Worm (Caenorhabditis elegans) whole organism, L3 larva: ENCODE measurements around the gene tpk-1.
A peak's percentile ranks its signal among the peaks of the same experiment; 100 is the strongest.

Source experiments
- R02D3.7 ChIP-seq: fragments of 150-350 bp; optimal IDR thresholded peaks from 2 replicates; lab custom pipeline; 2014; ENCODE audit warnings: missing biosample characterization, missing genetic modification characterization
- ZK546.5 ChIP-seq: sonication (generic microtip); optimal IDR thresholded peaks from 2 replicates; lab custom pipeline; 2017; ENCODE audit warnings: missing biosample characterization, missing genetic modification characterization
- aly-2 ChIP-seq: fragments of 150-350 bp; optimal IDR thresholded peaks from 2 replicates; lab custom pipeline; 2014; ENCODE audit warnings: missing biosample characterization, missing genetic modification characterization
- ama-1 ChIP-seq: fragments of 150-350 bp; optimal IDR thresholded peaks from 2 replicates; lab custom pipeline; 2018
- ceh-16 ChIP-seq: sonication (generic microtip); optimal IDR thresholded peaks from 2 replicates; lab custom pipeline; 2017; ENCODE audit warnings: missing biosample characterization, missing genetic modification characterization
- ceh-28 ChIP-seq: fragments of 150-350 bp; optimal IDR thresholded peaks from 2 replicates; lab custom pipeline; 2014; ENCODE audit warnings: missing biosample characterization, missing genetic modification reagents, missing genetic modification characterization
- ceh-82 ChIP-seq: fragments of 150-350 bp; optimal IDR thresholded peaks from 2 replicates; lab custom pipeline; 2014; ENCODE audit warnings: missing biosample characterization, missing genetic modification characterization
- ceh-9 ChIP-seq: sonication (generic microtip); optimal IDR thresholded peaks from 2 replicates; lab custom pipeline; 2018; ENCODE audit warnings: missing biosample characterization, missing genetic modification characterization
- daf-12 ChIP-seq: fragments of 150-350 bp; optimal IDR thresholded peaks from 2 replicates; lab custom pipeline; 2014; ENCODE audit warnings: missing biosample characterization, missing genetic modification reagents, missing genetic modification characterization
- egl-27 ChIP-seq: sonication (generic microtip); optimal IDR thresholded peaks from 4 replicates; lab custom pipeline; 2017; ENCODE audit warnings: missing biosample characterization, missing genetic modification reagents, missing genetic modification characterization
- egl-5 ChIP-seq: fragments of 150-350 bp; optimal IDR thresholded peaks from 2 replicates; lab custom pipeline; 2017; ENCODE audit warnings: missing biosample characterization, missing genetic modification reagents, missing genetic modification characterization, inconsistent platforms
- elt-1 ChIP-seq: fragments of 150-350 bp; optimal IDR thresholded peaks from 2 replicates; lab custom pipeline; 2014; ENCODE audit warnings: missing biosample characterization, missing genetic modification characterization
- elt-2 ChIP-seq: sonication (generic microtip); optimal IDR thresholded peaks from 2 replicates; lab custom pipeline; 2016; ENCODE audit warnings: missing genetic modification reagents, mild to moderate bottlenecking, missing genetic modification characterization, missing compliant biosample characterization
- elt-3 ChIP-seq, 3 experiments: fragments of 150-350 bp in 1 of 3; sonication (generic microtip) in 2 of 3; optimal IDR thresholded peaks; 2 replicates in 2 of 3; 4 replicates in 1 of 3; lab custom pipeline; 2014 to 2017; ENCODE audit warnings: missing biosample characterization in 3 of 3, missing genetic modification characterization in 3 of 3
- eor-1 ChIP-seq, 2 experiments: fragments of 150-350 bp; optimal IDR thresholded peaks; 2 replicates each; lab custom pipeline; 2014 to 2018; ENCODE audit warnings: missing biosample characterization in 2 of 2, missing genetic modification characterization in 2 of 2
- fkh-10 ChIP-seq: sonication (generic microtip); optimal IDR thresholded peaks from 2 replicates; lab custom pipeline; 2017; ENCODE audit warnings: missing biosample characterization, missing genetic modification reagents, missing genetic modification characterization
- fkh-2 ChIP-seq: fragments of 150-350 bp; optimal IDR thresholded peaks from 2 replicates; lab custom pipeline; 2014; ENCODE audit warnings: missing biosample characterization, missing genetic modification reagents, missing genetic modification characterization
- fos-1 ChIP-seq: fragments of 150-350 bp; optimal IDR thresholded peaks from 2 replicates; lab custom pipeline; 2014; ENCODE audit warnings: missing biosample characterization, missing genetic modification characterization
- hmg-11 ChIP-seq: sonication (generic microtip); optimal IDR thresholded peaks from 2 replicates; lab custom pipeline; 2016; ENCODE audit warnings: missing genetic modification characterization, missing compliant biosample characterization
- jun-1 ChIP-seq: fragments of 150-350 bp; optimal IDR thresholded peaks from 2 replicates; lab custom pipeline; 2014; ENCODE audit warnings: missing biosample characterization, missing genetic modification reagents, missing genetic modification characterization
- lin-15B ChIP-seq: fragments of 150-350 bp; optimal IDR thresholded peaks from 2 replicates; lab custom pipeline; 2014; ENCODE audit warnings: missing biosample characterization, missing genetic modification characterization
- lin-39 ChIP-seq: fragments of 150-350 bp; optimal IDR thresholded peaks from 2 replicates; lab custom pipeline; 2018; ENCODE audit warnings: missing biosample characterization, missing genetic modification reagents, missing genetic modification characterization
- lsy-12 ChIP-seq: sonication (generic microtip); optimal IDR thresholded peaks from 2 replicates; lab custom pipeline; 2016; ENCODE audit warnings: mild to moderate bottlenecking, missing genetic modification characterization, missing compliant biosample characterization
- mdl-1 ChIP-seq: fragments of 150-350 bp; optimal IDR thresholded peaks from 2 replicates; lab custom pipeline; 2014; ENCODE audit warnings: missing biosample characterization, missing genetic modification characterization
- mml-1 ChIP-seq: fragments of 150-350 bp; sonication (generic microtip); optimal IDR thresholded peaks from 3 replicates; lab custom pipeline; 2014; ENCODE audit warnings: missing biosample characterization, missing genetic modification characterization
- nfya-1 ChIP-seq: sonication (generic microtip); optimal IDR thresholded peaks from 2 replicates; lab custom pipeline; 2017; ENCODE audit warnings: missing genetic modification characterization, mild to moderate bottlenecking, missing compliant biosample characterization, antibody characterized with exemption, moderate library complexity; ENCODE audit not compliant: insufficient read depth
- nhr-11 ChIP-seq: fragments of 150-350 bp; optimal IDR thresholded peaks from 2 replicates; lab custom pipeline; 2014; ENCODE audit warnings: missing biosample characterization, missing genetic modification characterization
- nhr-12 ChIP-seq: fragments of 150-350 bp; optimal IDR thresholded peaks from 2 replicates; lab custom pipeline; 2014; ENCODE audit warnings: missing biosample characterization, missing genetic modification characterization
- nhr-23 ChIP-seq: fragments of 150-350 bp; optimal IDR thresholded peaks from 2 replicates; lab custom pipeline; 2014; ENCODE audit warnings: missing biosample characterization, missing genetic modification reagents, missing genetic modification characterization
- nhr-237 ChIP-seq: fragments of 150-350 bp; optimal IDR thresholded peaks from 2 replicates; lab custom pipeline; 2014; ENCODE audit warnings: missing biosample characterization, missing genetic modification characterization
- nhr-25 ChIP-seq: sonication (generic microtip); optimal IDR thresholded peaks from 2 replicates; lab custom pipeline; 2017; ENCODE audit warnings: missing biosample characterization, missing genetic modification characterization
- nhr-28 ChIP-seq: fragments of 150-350 bp; optimal IDR thresholded peaks from 2 replicates; lab custom pipeline; 2014; ENCODE audit warnings: missing biosample characterization, missing genetic modification characterization
- nhr-43 ChIP-seq: sonication (generic microtip); optimal IDR thresholded peaks from 2 replicates; lab custom pipeline; 2016; ENCODE audit warnings: mild to moderate bottlenecking, missing genetic modification characterization, missing compliant biosample characterization; ENCODE audit not compliant: poor library complexity, severe bottlenecking
- nhr-67 ChIP-seq: fragments of 150-350 bp; optimal IDR thresholded peaks from 2 replicates; lab custom pipeline; 2014; ENCODE audit warnings: missing biosample characterization, missing genetic modification characterization
- nhr-76 ChIP-seq: fragments of 150-350 bp; sonication (generic microtip); optimal IDR thresholded peaks from 5 replicates; lab custom pipeline; 2014; ENCODE audit warnings: missing biosample characterization, missing genetic modification characterization
- nhr-77 ChIP-seq: fragments of 150-350 bp; optimal IDR thresholded peaks from 2 replicates; lab custom pipeline; 2014; ENCODE audit warnings: missing biosample characterization, missing genetic modification characterization
- pha-4 ChIP-seq: fragments of 150-350 bp; optimal IDR thresholded peaks from 2 replicates; lab custom pipeline; 2014; ENCODE audit warnings: missing biosample characterization, missing genetic modification reagents, missing genetic modification characterization
- pqm-1 ChIP-seq: fragments of 150-350 bp; optimal IDR thresholded peaks from 2 replicates; lab custom pipeline; 2017; ENCODE audit warnings: missing biosample characterization, missing genetic modification characterization, inconsistent platforms
- sea-2 ChIP-seq: fragments of 150-350 bp; sonication (generic microtip); optimal IDR thresholded peaks from 4 replicates; lab custom pipeline; 2014; ENCODE audit warnings: missing biosample characterization, missing genetic modification reagents, missing genetic modification characterization
- skn-1 ChIP-seq: fragments of 150-350 bp; optimal IDR thresholded peaks from 2 replicates; lab custom pipeline; 2014; ENCODE audit warnings: missing biosample characterization, missing genetic modification characterization
- snpc-4 ChIP-seq: fragments of 150-350 bp; optimal IDR thresholded peaks from 2 replicates; lab custom pipeline; 2014; ENCODE audit warnings: missing biosample characterization, missing genetic modification characterization
- tbx-2 ChIP-seq: sonication (generic microtip); optimal IDR thresholded peaks from 2 replicates; lab custom pipeline; 2016; ENCODE audit warnings: mild to moderate bottlenecking, missing genetic modification characterization, missing compliant biosample characterization
- unc-39 ChIP-seq: sonication (generic microtip); optimal IDR thresholded peaks from 4 replicates; lab custom pipeline; 2017; ENCODE audit warnings: missing biosample characterization, missing genetic modification characterization
- unc-62 ChIP-seq: fragments of 150-350 bp; sonication (generic microtip); optimal IDR thresholded peaks from 4 replicates; lab custom pipeline; 2014; ENCODE audit warnings: missing biosample characterization, missing genetic modification reagents, missing genetic modification characterization
- zag-1 ChIP-seq: fragments of 150-350 bp; optimal IDR thresholded peaks from 2 replicates; lab custom pipeline; 2014; ENCODE audit warnings: missing biosample characterization, missing genetic modification characterization
- ztf-11 ChIP-seq: fragments of 150-350 bp; optimal IDR thresholded peaks from 2 replicates; lab custom pipeline; 2014; ENCODE audit warnings: missing biosample characterization, missing genetic modification characterization
- ztf-4 ChIP-seq: fragments of 150-350 bp; optimal IDR thresholded peaks from 2 replicates; lab custom pipeline; 2014; ENCODE audit warnings: missing biosample characterization, missing genetic modification characterization

Gene tpk-1

DNA sequence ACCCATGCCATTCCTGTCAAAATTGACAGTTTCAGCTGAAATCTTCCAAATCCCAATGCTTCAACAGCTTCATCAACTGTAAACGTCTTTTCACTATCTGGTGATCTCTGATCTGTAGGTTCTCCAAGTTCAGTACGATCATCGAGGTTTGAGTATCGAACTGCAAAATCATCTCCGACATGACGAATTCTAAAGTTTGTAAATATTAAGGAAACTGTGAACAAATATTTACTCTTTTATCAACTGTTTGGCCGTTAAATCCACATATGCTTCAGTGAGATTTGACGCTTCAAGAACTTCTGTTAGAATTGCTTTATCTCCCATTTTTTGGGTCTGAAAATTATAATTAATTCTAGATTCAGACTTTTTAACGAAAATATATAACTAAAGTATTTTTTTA is 26.8 kb upstream of the tpk-1 start, which contains the start of gene svop-1:
TSS of gene svop-1 (minus strand) at position 339 of the 400 bp plus-strand sequence.
- TF ChIP-seq ZK546.5 (tag; lab: Kevin White, UChicago), result no peak
- peak; percentile 51 for TF ChIP-seq pha-4 (tag; lab: Kevin White, UChicago)

DNA sequence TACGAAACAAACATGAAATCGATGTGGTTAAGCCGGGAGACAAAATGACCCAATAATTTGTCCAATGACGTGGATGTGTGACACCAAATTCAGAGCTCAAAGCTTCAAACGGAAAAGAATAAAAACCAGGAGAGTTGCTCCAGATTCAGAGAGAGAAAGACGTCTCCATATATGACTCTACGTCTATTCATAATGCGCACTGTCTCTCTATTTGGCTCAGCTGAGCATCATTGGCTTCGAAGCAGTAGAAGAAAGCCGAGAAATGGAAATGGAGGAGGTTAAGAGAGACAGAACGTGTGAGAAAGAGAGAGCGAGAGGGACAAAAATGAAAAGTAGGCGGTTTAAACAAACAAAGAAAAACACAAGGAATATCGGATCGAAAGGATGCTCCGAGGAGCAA is 25.6 kb upstream of the tpk-1 start:
- TF ChIP-seq unc-39 (tag; lab: Kevin White, UChicago), result no peak
- no peak for TF ChIP-seq R02D3.7 (tag; lab: Kevin White, UChicago)
- no peak for TF ChIP-seq elt-3 (tag; optimal IDR thresholded peaks at IDR 0.05; lab: Kevin White, UChicago)
- TF ChIP-seq lin-39 (tag; lab: Kevin White, UChicago), result peak; percentile 78
- peak; percentile 36 for TF ChIP-seq pha-4 (tag; lab: Kevin White, UChicago)
- TF ChIP-seq nfya-1 (tag; lab: Kevin White, UChicago), result peak; percentile 45
- TF ChIP-seq hmg-11 (tag; lab: Kevin White, UChicago), result peak; percentile 24

DNA sequence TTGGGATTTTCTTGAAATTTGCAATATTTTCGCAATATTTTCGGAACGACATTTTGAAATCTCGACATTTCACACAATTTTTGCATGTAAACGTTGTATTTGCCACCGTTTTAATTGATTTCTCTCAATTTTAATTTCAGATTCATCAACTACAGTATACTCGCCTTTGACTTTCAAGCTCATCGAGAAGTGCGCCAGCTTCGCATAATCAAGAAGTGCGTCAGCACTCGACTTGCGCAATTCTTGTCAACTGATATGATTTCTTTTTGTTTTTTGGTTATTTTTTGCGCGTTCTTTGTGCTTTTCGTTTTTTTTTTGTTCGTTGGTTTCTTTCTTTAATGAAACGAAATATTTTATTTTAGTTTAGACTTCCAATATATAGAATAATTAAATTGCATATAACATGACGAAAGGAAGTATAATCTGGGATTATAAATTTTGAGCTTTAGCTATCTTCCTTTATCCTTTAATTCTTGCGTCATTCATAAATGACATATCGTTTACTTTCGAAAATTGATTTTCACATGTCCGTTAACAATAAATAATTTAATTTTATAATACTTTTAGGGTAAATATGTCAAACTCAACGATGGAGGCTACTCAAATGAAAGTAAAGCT is 24.7 kb upstream of the tpk-1 start, which contains the start of gene famh-136:
TSS of gene famh-136 (plus strand) at position 568 of the 618 bp plus-strand sequence.
- TF ChIP-seq ceh-9 (tag; lab: Kevin White, UChicago) (no peak), ceh-28 (tag; lab: Kevin White, UChicago) (peak; percentile 71), nhr-11 (tag; lab: Kevin White, UChicago) (peak; percentile 68), ztf-4 (tag; lab: Kevin White, UChicago) (peak; percentile 9), nhr-43 (peak; percentile 82), aly-2 (tag; lab: Kevin White, UChicago) (no peak), nhr-76 (no peak), ZK546.5 (tag; lab: Kevin White, UChicago) (no peak), ztf-11 (tag; lab: Kevin White, UChicago) (no peak), fkh-10 (GFP tag; lab: Kevin White, UChicago) (no peak), nhr-77 (peak; percentile 22), unc-39 (tag; lab: Kevin White, UChicago) (no peak), ceh-82 (tag; lab: Kevin White, UChicago) (no peak), pqm-1 (peak; percentile 58), egl-5 (tag; lab: Kevin White, UChicago) (peak; percentile 23), mml-1 (no peak), nhr-28 (tag; lab: Kevin White, UChicago) (no peak), ama-1 (lab: Kevin White, UChicago) (no peak), nhr-23 (tag; lab: Kevin White, UChicago) (no peak), ceh-16 (tag; lab: Kevin White, UChicago) (no peak), tbx-2 (tag; lab: Kevin White, UChicago) (peak; percentile 69), sea-2 (GFP tag; lab: Kevin White, UChicago) (no peak), daf-12 (tag; lab: Kevin White, UChicago) (no peak), egl-27 (tag; lab: Kevin White, UChicago) (no peak), eor-1 (tag; optimal IDR thresholded peaks at IDR 0.05; lab: Kevin White, UChicago) (no peak), elt-2 (tag; lab: Kevin White, UChicago) (peak; percentile 84), hmg-11 (tag; lab: Kevin White, UChicago) (peak; percentile 48), nhr-67 (tag; lab: Kevin White, UChicago) (no peak), R02D3.7 (tag; lab: Kevin White, UChicago) (peak; percentile 48), nfya-1 (tag; lab: Kevin White, UChicago) (peak; percentile 86), lsy-12 (tag; lab: Kevin White, UChicago) (peak; percentile 57), nhr-12 (tag; lab: Kevin White, UChicago) (no peak), zag-1 (tag; lab: Kevin White, UChicago) (no peak), nhr-25 (peak; percentile 14), jun-1 (tag; lab: Kevin White, UChicago) (peak; percentile 69), mdl-1 (tag; lab: Kevin White, UChicago) (no peak), fos-1 (tag; lab: Kevin White, UChicago) (no peak), elt-1 (tag; lab: Kevin White, UChicago) (no peak), elt-3 (tag; optimal IDR thresholded peaks at IDR 0.05; lab: Kevin White, UChicago) (no peak), fkh-2 (tag; lab: Kevin White, UChicago) (no peak), unc-62 (GFP tag; lab: Kevin White, UChicago) (no peak), lin-15B (peak; percentile 77), snpc-4 (tag; lab: Kevin White, UChicago) (peak; percentile 88), nhr-237 (tag; lab: Kevin White, UChicago) (no peak), skn-1 (tag; lab: Kevin White, UChicago) (peak; percentile 47), pha-4 (tag; lab: Kevin White, UChicago) (peak; percentile 95), lin-39 (tag; lab: Kevin White, UChicago) (peak; percentile 65)
